Worm (Caenorhabditis elegans): ENCODE data around the gene ttbk-3.

DNA sequence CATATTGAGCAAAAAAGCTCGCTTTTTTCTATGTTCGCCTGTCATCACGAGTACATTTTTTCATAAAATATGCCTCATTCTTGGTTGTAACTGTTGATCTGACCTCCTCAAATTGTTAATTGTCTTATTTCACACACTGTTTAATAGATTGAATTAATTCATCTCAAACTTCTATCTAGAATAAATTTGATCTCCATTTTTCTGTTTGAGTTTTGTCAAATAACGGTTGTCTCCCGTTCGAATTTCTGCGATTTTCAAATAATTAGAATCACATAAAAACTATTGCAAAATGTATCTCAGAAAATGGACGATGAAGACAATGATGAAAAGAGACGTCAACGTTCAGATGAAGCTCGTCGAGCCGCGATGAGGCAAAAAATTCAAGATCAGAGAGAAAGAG, 27.8 kb downstream of the ttbk-3 start, which contains the start of gene K07F5.14:
- no peak for TF ChIP-seq dpl-1 (GFP tag; optimal IDR thresholded peaks at IDR 0.05)
- no peak for TF ChIP-seq madf-10 (tag; optimal IDR thresholded peaks at IDR 0.05)
- TF ChIP-seq unc-130 (GFP tag; optimal IDR thresholded peaks at IDR 0.05), result no peak
- no peak for TF ChIP-seq ztf-28 (GFP tag; IDR thresholded peaks at IDR 0.05)
- no peak for TF ChIP-seq unc-62 (GFP tag; optimal IDR thresholded peaks at IDR 0.05)
